Fruit fly (Drosophila melanogaster) whole organism, wandering third instar larva: ENCODE results near the gene salt.

Source experiments
- CG32264 ChIP-seq: fragments of 200-800 bp; sonication (Bioruptor generic); optimal IDR thresholded peaks from 2 replicates; lab custom pipeline; 2016; ENCODE audit warnings: missing biosample characterization, missing genetic modification characterization
- CG9705 ChIP-seq: fragments of 200-800 bp; sonication (Bioruptor generic); optimal IDR thresholded peaks from 2 replicates; lab custom pipeline; 2018; ENCODE audit warnings: missing biosample characterization, mild to moderate bottlenecking, missing genetic modification characterization
- CrebA ChIP-seq: fragments of 200-800 bp; sonication (Bioruptor generic); optimal IDR thresholded peaks from 2 replicates; lab custom pipeline; 2016; ENCODE audit warnings: missing biosample characterization, mild to moderate bottlenecking, missing genetic modification characterization, borderline replicate concordance
- Dfd ChIP-seq: fragments of >200 bp; optimal IDR thresholded peaks from 2 replicates; lab custom pipeline; 2017; ENCODE audit warnings: missing biosample characterization, missing genetic modification characterization
- Dif ChIP-seq: fragments of 200-275, 200-300 bp; sonication (Bioruptor generic); optimal IDR thresholded peaks from 2 replicates; lab custom pipeline; 2018; ENCODE audit warnings: missing biosample characterization, missing genetic modification characterization; ENCODE audit not compliant: partially characterized antibody
- GATAd ChIP-seq: sonication (Bioruptor generic); optimal IDR thresholded peaks from 2 replicates; lab custom pipeline; 2016; ENCODE audit warnings: missing biosample characterization, missing genetic modification characterization
- HLH106 ChIP-seq: fragments of 200-800 bp; optimal IDR thresholded peaks from 3 replicates; lab custom pipeline; 2019; ENCODE audit warnings: missing biosample characterization, mild to moderate bottlenecking, missing genetic modification characterization, moderate library complexity
- Hnf4 ChIP-seq: fragments of 200-800 bp; sonication (Bioruptor generic); optimal IDR thresholded peaks from 2 replicates; lab custom pipeline; 2016; ENCODE audit warnings: missing biosample characterization, mild to moderate bottlenecking, missing genetic modification characterization
- Hr83 ChIP-seq: fragments of 200-300 bp; sonication (Bioruptor generic); optimal IDR thresholded peaks from 2 replicates; lab custom pipeline; 2016; ENCODE audit warnings: missing biosample characterization, mild to moderate bottlenecking, missing genetic modification characterization, moderate library complexity; ENCODE audit not compliant: poor library complexity, severe bottlenecking
- Jra ChIP-seq: sonication (Bioruptor generic); optimal IDR thresholded peaks from 2 replicates; lab custom pipeline; 2016; ENCODE audit warnings: missing biosample characterization, missing genetic modification characterization
- Mio ChIP-seq: sonication (Bioruptor generic); optimal IDR thresholded peaks from 2 replicates; lab custom pipeline; 2016; ENCODE audit warnings: missing biosample characterization, missing genetic modification characterization
- Myc ChIP-seq: fragments of >200 bp; optimal IDR thresholded peaks from 2 replicates; lab custom pipeline; 2017
- N ChIP-seq: fragments of >200 bp; optimal IDR thresholded peaks from 2 replicates; lab custom pipeline; 2018; ENCODE audit warnings: missing biosample characterization, missing external identifiers, missing genetic modification characterization
- OdsH ChIP-seq: fragments of 200-800 bp; sonication (Bioruptor generic); optimal IDR thresholded peaks from 2 replicates; lab custom pipeline; 2016; ENCODE audit warnings: missing biosample characterization, mild to moderate bottlenecking, missing genetic modification characterization
- Rel ChIP-seq, 2 experiments: fragments of 200-800 bp; sonication (Bioruptor generic) in 1 of 2; optimal IDR thresholded peaks; 2 replicates in 1 of 2; 3 replicates in 1 of 2; lab custom pipeline; 2016 to 2019; ENCODE audit warnings: mild to moderate bottlenecking in 2 of 2, missing biosample characterization in 2 of 2, missing genetic modification characterization in 2 of 2, moderate library complexity in 1 of 2
- Sp1 ChIP-seq: fragments of 200-800 bp; sonication (Bioruptor generic); optimal IDR thresholded peaks from 3 replicates; lab custom pipeline; 2019; ENCODE audit warnings: missing biosample characterization, mild to moderate bottlenecking, missing genetic modification characterization, moderate library complexity
- Vsx2 ChIP-seq: fragments of 200-300, 225-300 bp; sonication (Bioruptor generic); optimal IDR thresholded peaks from 2 replicates; lab custom pipeline; 2018; ENCODE audit warnings: missing biosample characterization, missing genetic modification characterization; ENCODE audit not compliant: partially characterized antibody
- br ChIP-seq: fragments of 200-800 bp; sonication (Bioruptor generic); optimal IDR thresholded peaks from 2 replicates; lab custom pipeline; 2016; ENCODE audit warnings: missing biosample characterization, missing genetic modification characterization
- brk ChIP-seq: fragments of 200-800 bp; sonication (Bioruptor generic); optimal IDR thresholded peaks from 2 replicates; lab custom pipeline; 2016; ENCODE audit warnings: missing biosample characterization, mild to moderate bottlenecking, missing genetic modification characterization
- dl ChIP-seq, 2 experiments: fragments of 175-275, 200-275 bp in 1 of 2; fragments of 200-275 bp in 1 of 2; sonication (Bioruptor generic); optimal IDR thresholded peaks; lab custom pipeline; 2018; ENCODE audit warnings: mild to moderate bottlenecking in 2 of 2, missing biosample characterization in 2 of 2, missing genetic modification characterization in 2 of 2, moderate library complexity in 2 of 2; ENCODE audit not compliant: partially characterized antibody in 2 of 2, insufficient read depth in 1 of 2
- dmrt93B ChIP-seq: fragments of 200-800 bp; sonication (Bioruptor generic); optimal IDR thresholded peaks from 2 replicates; lab custom pipeline; 2018; ENCODE audit warnings: missing biosample characterization, mild to moderate bottlenecking, missing genetic modification characterization
- dsf ChIP-seq: sonication (Bioruptor generic); optimal IDR thresholded peaks from 2 replicates; lab custom pipeline; 2016; ENCODE audit warnings: missing biosample characterization, missing genetic modification characterization, borderline replicate concordance
- ey ChIP-seq: fragments of 200-800 bp; sonication (Bioruptor generic); optimal IDR thresholded peaks from 2 replicates; lab custom pipeline; 2016; ENCODE audit warnings: missing biosample characterization, missing genetic modification characterization
- foxo ChIP-seq, 2 experiments: fragments of 200-800 bp; sonication (Bioruptor generic); optimal IDR thresholded peaks; 2 replicates in 1 of 2; 3 replicates in 1 of 2; lab custom pipeline; 2016 to 2017; ENCODE audit warnings: missing biosample characterization in 2 of 2, missing genetic modification characterization in 2 of 2
- fru ChIP-seq: fragments of 200-800 bp; sonication (Bioruptor generic); optimal IDR thresholded peaks from 3 replicates; lab custom pipeline; 2016; ENCODE audit warnings: missing biosample characterization, mild to moderate bottlenecking, missing genetic modification characterization
- h ChIP-seq: fragments of 200-800 bp; sonication (Bioruptor generic); optimal IDR thresholded peaks from 3 replicates; lab custom pipeline; 2016; ENCODE audit warnings: missing biosample characterization, mild to moderate bottlenecking, missing genetic modification characterization
- jim ChIP-seq: fragments of 175-275, 200-325 bp; sonication (Bioruptor generic); optimal IDR thresholded peaks from 2 replicates; lab custom pipeline; 2016; ENCODE audit warnings: missing biosample characterization, mild to moderate bottlenecking, missing genetic modification characterization
- pan ChIP-seq: fragments of >200 bp; optimal IDR thresholded peaks from 2 replicates; lab custom pipeline; 2017
- psq ChIP-seq: fragments of 200-800 bp; sonication (Bioruptor generic); optimal IDR thresholded peaks from 3 replicates; lab custom pipeline; 2017; ENCODE audit warnings: missing biosample characterization, mild to moderate bottlenecking, missing genetic modification characterization, moderate library complexity
- rgr ChIP-seq: fragments of 200-800 bp; sonication (Bioruptor generic); optimal IDR thresholded peaks from 3 replicates; lab custom pipeline; 2016; ENCODE audit warnings: missing biosample characterization, mild to moderate bottlenecking, missing genetic modification characterization
- sage ChIP-seq: fragments of 200-800 bp; sonication (Bioruptor generic); optimal IDR thresholded peaks from 2 replicates; lab custom pipeline; 2016; ENCODE audit warnings: missing biosample characterization, mild to moderate bottlenecking, missing genetic modification characterization
- sv ChIP-seq: fragments of 200-800 bp; sonication (Bioruptor generic); optimal IDR thresholded peaks from 3 replicates; lab custom pipeline; 2016; ENCODE audit warnings: missing biosample characterization, missing genetic modification characterization
- tai ChIP-seq: sonication (Bioruptor generic); optimal IDR thresholded peaks from 2 replicates; lab custom pipeline; 2016; ENCODE audit warnings: missing biosample characterization, missing genetic modification characterization
- woc ChIP-seq: sonication (Bioruptor generic); optimal IDR thresholded peaks from 2 replicates; lab custom pipeline; 2016; ENCODE audit warnings: missing biosample characterization, mild to moderate bottlenecking, missing genetic modification characterization

The salt gene

dm6 chr3R:31706142-31706894 lies 48.2 kb downstream of the salt start:
- no peak for TF ChIP-seq Dfd
- no peak for TF ChIP-seq GATAd
- no peak for TF ChIP-seq Hr83
- no peak for TF ChIP-seq sv (GFP tag; lab: Kevin White, UChicago)
- no peak for TF ChIP-seq sage
- no peak for TF ChIP-seq Dif (GFP tag; lab: Kevin White, UChicago)
- TF ChIP-seq Jra (GFP tag; lab: Kevin White, UChicago), result no peak

dm6 chr3R:31704524-31705215 lies 49.8 kb downstream of the salt start:
- TF ChIP-seq Rel (GFP tag; optimal IDR thresholded peaks at IDR 0.05; lab: Kevin White, UChicago), result no peak
- no peak for TF ChIP-seq Rel (tag; optimal IDR thresholded peaks at IDR 0.05; lab: Kevin White, UChicago)
- TF ChIP-seq jim (GFP tag; lab: Kevin White, UChicago), result no peak
- TF ChIP-seq foxo (GFP tag; optimal IDR thresholded peaks at IDR 0.05; lab: Kevin White, UChicago), result no peak
- TF ChIP-seq woc, result no peak
- no peak for TF ChIP-seq rgr (GFP tag; lab: Kevin White, UChicago)
- no peak for TF ChIP-seq tai (GFP tag; lab: Kevin White, UChicago)
- no peak for TF ChIP-seq fru (GFP tag; lab: Kevin White, UChicago)
- TF ChIP-seq br (GFP tag; lab: Kevin White, UChicago), result no peak
- TF ChIP-seq Myc (lab: Kevin White, UChicago), result no peak
- TF ChIP-seq brk (GFP tag; lab: Kevin White, UChicago), result no peak
- no peak for TF ChIP-seq CG32264
- TF ChIP-seq OdsH (GFP tag; lab: Kevin White, UChicago), result no peak
- TF ChIP-seq CrebA, result no peak
- no peak for TF ChIP-seq Sp1 (GFP tag; lab: Kevin White, UChicago)
- TF ChIP-seq sage, result no peak
- TF ChIP-seq psq (GFP tag; lab: Kevin White, UChicago), result no peak
- TF ChIP-seq dsf (GFP tag; lab: Kevin White, UChicago), result no peak
- no peak for TF ChIP-seq h (GFP tag; lab: Kevin White, UChicago)
- no peak for TF ChIP-seq Jra (GFP tag; lab: Kevin White, UChicago)

dm6 chr3R:31703370-31703769 lies 51.1 kb downstream of the salt start:
- TF ChIP-seq Myc (lab: Kevin White, UChicago) (no peak), br (GFP tag; lab: Kevin White, UChicago) (no peak), Dfd (no peak), HLH106 (tag; lab: Kevin White, UChicago) (no peak), dl (GFP tag; optimal IDR thresholded peaks at IDR 0.05; lab: Kevin White, UChicago; ENCODE audit: insufficient read depth in 1 of 2, partially characterized antibody in 2 of 2) (no peak), ey (GFP tag; lab: Kevin White, UChicago) (no peak), psq (GFP tag; lab: Kevin White, UChicago) (no peak), GATAd (no peak), N (GFP tag; lab: Kevin White, UChicago) (no peak), dsf (GFP tag; lab: Kevin White, UChicago) (no peak), dmrt93B (no peak), pan (no peak), Mio (GFP tag; lab: Kevin White, UChicago) (no peak), fru (GFP tag; lab: Kevin White, UChicago) (no peak), Rel (GFP tag; optimal IDR thresholded peaks at IDR 0.05; lab: Kevin White, UChicago) (no peak), Rel (tag; optimal IDR thresholded peaks at IDR 0.05; lab: Kevin White, UChicago) (no peak), sv (GFP tag; lab: Kevin White, UChicago) (no peak), h (GFP tag; lab: Kevin White, UChicago) (no peak), CG9705 (GFP tag; lab: Kevin White, UChicago) (no peak), Hnf4 (no peak), Vsx2 (no peak)
